Fruit fly (Drosophila melanogaster) whole organism, embryonic: Measurements from ENCODE around the gene Taf10.

Experiments used
- Atf-2 ChIP-seq: fragments of 200-800 bp; sonication (Bioruptor generic); optimal IDR thresholded peaks from 2 replicates; lab custom pipeline; 2016; ENCODE audit warnings: missing biosample characterization, missing genetic modification characterization
- CG10654 ChIP-seq: fragments of 200-800 bp; sonication (Bioruptor generic); optimal IDR thresholded peaks from 2 replicates; lab custom pipeline; 2016; ENCODE audit warnings: missing biosample characterization, missing genetic modification characterization
- CG13296 ChIP-seq: fragments of 200-800 bp; sonication (Bioruptor generic); optimal IDR thresholded peaks from 3 replicates; lab custom pipeline; 2018; ENCODE audit warnings: missing biosample characterization, mild to moderate bottlenecking, missing genetic modification characterization
- CG14014 ChIP-seq: fragments of 200-800 bp; sonication (Bioruptor generic); IDR thresholded peaks from 2 replicates; pipeline ENCODE4 v1.3.6; 2022; ENCODE audit warnings: missing biosample characterization, missing genetic modification characterization
- CG14050 ChIP-seq: fragments of 200-800 bp; sonication (Bioruptor generic); IDR thresholded peaks from 3 replicates; pipeline ENCODE4 v1.3.6; 2022; ENCODE audit warnings: missing biosample characterization, missing genetic modification characterization
- CG1602 ChIP-seq: fragments of 200-800 bp; sonication (Bioruptor generic); optimal IDR thresholded peaks from 3 replicates; lab custom pipeline; 2016; ENCODE audit warnings: missing biosample characterization, missing genetic modification characterization
- CG17361 ChIP-seq: fragments of 200-800 bp; sonication (Bioruptor generic); IDR thresholded peaks from 3 replicates; pipeline ENCODE4 v1.3.6; 2022; ENCODE audit warnings: missing biosample characterization, missing genetic modification characterization
- CG17829 ChIP-seq: fragments of 200-800 bp; optimal IDR thresholded peaks from 2 replicates; lab custom pipeline; 2019; ENCODE audit warnings: missing biosample characterization, mild to moderate bottlenecking, missing genetic modification characterization, moderate library complexity
- CG18011 ChIP-seq: fragments of 200-800 bp; sonication (Bioruptor generic); optimal IDR thresholded peaks from 2 replicates; lab custom pipeline; 2017; ENCODE audit warnings: missing biosample characterization, missing genetic modification characterization, mild to moderate bottlenecking, moderate library complexity, missing genotype
- CG2116 ChIP-seq: fragments of 200-800 bp; sonication (Bioruptor generic); optimal IDR thresholded peaks from 3 replicates; lab custom pipeline; 2018; ENCODE audit warnings: missing biosample characterization, mild to moderate bottlenecking, missing genetic modification characterization
- CG2199 ChIP-seq: fragments of 200-800 bp; sonication (Bioruptor generic); IDR thresholded peaks from 3 replicates; pipeline ENCODE4 v1.3.6; 2022; ENCODE audit warnings: missing biosample characterization, missing genetic modification characterization
- CG2678 ChIP-seq: fragments of 200-800 bp; sonication (Bioruptor generic); optimal IDR thresholded peaks from 3 replicates; lab custom pipeline; 2019; ENCODE audit warnings: missing biosample characterization, mild to moderate bottlenecking, missing genetic modification characterization, moderate library complexity
- CG2889 ChIP-seq: fragments of 200-800 bp; sonication (Bioruptor generic); IDR thresholded peaks from 3 replicates; pipeline ENCODE4 v1.3.6; 2022; ENCODE audit warnings: missing biosample characterization, missing genetic modification characterization
- CG31441 ChIP-seq: fragments of 200-800 bp; sonication (Bioruptor generic); IDR thresholded peaks from 2 replicates; pipeline ENCODE4 v1.3.6; 2022; ENCODE audit warnings: missing biosample characterization, missing genetic modification characterization
- CG32767 ChIP-seq: fragments of 200-800 bp; sonication (Bioruptor generic); IDR thresholded peaks from 2 replicates; pipeline ENCODE4 v1.3.6; 2022; ENCODE audit warnings: missing biosample characterization, missing genetic modification characterization
- CG3281 ChIP-seq: fragments of 200-800 bp; sonication (Bioruptor generic); optimal IDR thresholded peaks from 3 replicates; lab custom pipeline; 2017; ENCODE audit warnings: missing biosample characterization, mild to moderate bottlenecking, missing genetic modification characterization
- CG3847 ChIP-seq: fragments of 200-800 bp; sonication (Bioruptor generic); IDR thresholded peaks from 2 replicates; pipeline ENCODE4 v1.3.6; 2022; ENCODE audit warnings: missing biosample characterization, missing genetic modification characterization
- CG6689 ChIP-seq: fragments of 200-800 bp; sonication (Bioruptor generic); IDR thresholded peaks from 2 replicates; pipeline ENCODE4 v1.3.6; 2022; ENCODE audit warnings: missing biosample characterization, missing genetic modification characterization
- CG7839 ChIP-seq: fragments of 200-800 bp; sonication (Bioruptor generic); optimal IDR thresholded peaks from 3 replicates; lab custom pipeline; 2018; ENCODE audit warnings: missing biosample characterization, mild to moderate bottlenecking, missing genetic modification characterization, moderate library complexity
- CG8089 ChIP-seq: fragments of 200-800 bp; sonication (Bioruptor generic); optimal IDR thresholded peaks from 3 replicates; lab custom pipeline; 2016; ENCODE audit warnings: missing biosample characterization, missing genetic modification characterization
- Dip3 ChIP-seq: fragments of 200-800 bp; sonication (Bioruptor generic); optimal IDR thresholded peaks from 3 replicates; lab custom pipeline; 2016; ENCODE audit warnings: missing biosample characterization, missing genetic modification characterization
- Fer3 ChIP-seq: fragments of 200-800 bp; sonication (Bioruptor generic); optimal IDR thresholded peaks from 2 replicates; lab custom pipeline; 2018; ENCODE audit warnings: missing biosample characterization, mild to moderate bottlenecking, missing genetic modification characterization, moderate library complexity
- Hand ChIP-seq: fragments of 200-800 bp; sonication (Bioruptor generic); optimal IDR thresholded peaks from 2 replicates; lab custom pipeline; 2017; ENCODE audit warnings: mild to moderate bottlenecking, missing biosample characterization, missing genetic modification reagents, missing genetic modification characterization
- NFAT ChIP-seq: fragments of 200-800 bp; sonication (Bioruptor generic); IDR thresholded peaks from 2 replicates; pipeline ENCODE4 v1.3.6; 2022; ENCODE audit warnings: missing biosample characterization, missing genetic modification characterization
- Ravus ChIP-seq: fragments of 200-800 bp; sonication (Bioruptor generic); IDR thresholded peaks from 2 replicates; pipeline ENCODE4 v1.3.6; 2022; ENCODE audit warnings: missing biosample characterization, missing genetic modification characterization
- Sin3A ChIP-seq: fragments of >200 bp; optimal IDR thresholded peaks from 2 replicates; lab custom pipeline; 2018
- Xrp1 ChIP-seq: fragments of 200-800 bp; sonication (Bioruptor generic); IDR thresholded peaks from 2 replicates; pipeline ENCODE4 v1.3.6; 2022; ENCODE audit warnings: missing biosample characterization, missing genetic modification characterization
- ato ChIP-seq: fragments of 200-800 bp; sonication (Bioruptor generic); IDR thresholded peaks from 2 replicates; pipeline ENCODE4 v1.3.6; 2022; ENCODE audit warnings: missing biosample characterization, missing genetic modification characterization; ENCODE audit not compliant: partially characterized antibody
- br ChIP-seq: fragments of >200 bp; optimal IDR thresholded peaks from 2 replicates; lab custom pipeline; 2017
- da ChIP-seq: fragments of 200-800 bp; sonication (Bioruptor generic); optimal IDR thresholded peaks from 2 replicates; lab custom pipeline; 2016; ENCODE audit warnings: missing biosample characterization, missing genetic modification characterization
- dmrt99B ChIP-seq: fragments of 200-800 bp; sonication (Bioruptor generic); optimal IDR thresholded peaks from 2 replicates; lab custom pipeline; 2018; ENCODE audit warnings: missing biosample characterization, mild to moderate bottlenecking, missing genetic modification characterization, moderate library complexity
- dysf ChIP-seq: fragments of 200-800 bp; sonication (Bioruptor generic); IDR thresholded peaks from 3 replicates; pipeline ENCODE4 v1.3.6; 2022; ENCODE audit warnings: missing biosample characterization, missing genetic modification characterization
- en ChIP-seq: fragments of 200-800 bp; sonication (Bioruptor generic); optimal IDR thresholded peaks from 2 replicates; lab custom pipeline; 2016; ENCODE audit warnings: missing biosample characterization, missing genetic modification characterization
- eyg ChIP-seq: fragments of 200-800 bp; sonication (Bioruptor generic); optimal IDR thresholded peaks from 3 replicates; lab custom pipeline; 2016; ENCODE audit warnings: missing biosample characterization, missing genetic modification characterization
- fd102C ChIP-seq: fragments of 200-800 bp; sonication (Bioruptor generic); optimal IDR thresholded peaks from 2 replicates; lab custom pipeline; 2018; ENCODE audit warnings: missing biosample characterization, mild to moderate bottlenecking, missing genetic modification characterization, moderate library complexity
- gem ChIP-seq: fragments of 200-800 bp; sonication (Bioruptor generic); optimal IDR thresholded peaks from 2 replicates; lab custom pipeline; 2019; ENCODE audit warnings: missing biosample characterization, mild to moderate bottlenecking, missing genetic modification characterization, moderate library complexity
- grn ChIP-seq: fragments of 200-800 bp; sonication (Bioruptor generic); optimal IDR thresholded peaks from 3 replicates; lab custom pipeline; 2017; ENCODE audit warnings: missing biosample characterization, missing genetic modification characterization
- nerfin-2 ChIP-seq: fragments of 200-800 bp; sonication (Bioruptor generic); IDR thresholded peaks from 2 replicates; pipeline ENCODE4 v1.3.6; 2022; ENCODE audit warnings: missing biosample characterization, missing genetic modification characterization; ENCODE audit not compliant: partially characterized antibody
- pan ChIP-seq, 4 experiments: fragments of >200 bp in 3 of 4; fragments of 200-800 bp in 1 of 4; sonication (Bioruptor generic) in 1 of 4; optimal IDR thresholded peaks in 3 of 4; IDR thresholded peaks in 1 of 4; 2 replicates each; pipeline versions ENCODE4 v1.3.6 to Lab custom; 2017 to 2022; ENCODE audit warnings: missing biosample characterization in 2 of 4, missing genetic modification characterization in 2 of 4, mixed read lengths in 1 of 4
- peb ChIP-seq: fragments of 200-800 bp; sonication (Bioruptor generic); IDR thresholded peaks from 2 replicates; pipeline ENCODE4 v1.3.6; 2022; ENCODE audit warnings: missing biosample characterization, missing genetic modification characterization
- psq ChIP-seq: fragments of 200-800 bp; sonication (Bioruptor generic); optimal IDR thresholded peaks from 2 replicates; lab custom pipeline; 2017; ENCODE audit warnings: missing biosample characterization, missing genetic modification characterization
- salm ChIP-seq: fragments of 200-800 bp; sonication (Bioruptor generic); optimal IDR thresholded peaks from 2 replicates; lab custom pipeline; 2018; ENCODE audit warnings: missing biosample characterization, mild to moderate bottlenecking, missing genetic modification characterization
- schlank ChIP-seq: fragments of 200-800 bp; sonication (Bioruptor generic); optimal IDR thresholded peaks from 2 replicates; lab custom pipeline; 2018; ENCODE audit warnings: missing biosample characterization, mild to moderate bottlenecking, missing genetic modification characterization
- scrt ChIP-seq: fragments of 200-800 bp; sonication (Bioruptor generic); optimal IDR thresholded peaks from 2 replicates; lab custom pipeline; 2018; ENCODE audit warnings: missing biosample characterization, mild to moderate bottlenecking, missing genetic modification characterization, moderate library complexity
- slbo ChIP-seq: fragments of 200-800 bp; sonication (Bioruptor generic); IDR thresholded peaks from 2 replicates; pipeline ENCODE4 v1.3.6; 2022; ENCODE audit warnings: missing biosample characterization, missing genetic modification characterization
- slp2 ChIP-seq: fragments of 200-800 bp; sonication (Bioruptor generic); optimal IDR thresholded peaks from 2 replicates; lab custom pipeline; 2016; ENCODE audit warnings: missing biosample characterization, missing genetic modification characterization
- so ChIP-seq: fragments of 200-800 bp; sonication (Bioruptor generic); IDR thresholded peaks from 3 replicates; pipeline ENCODE4 v1.3.6; 2022; ENCODE audit warnings: missing biosample characterization, missing genetic modification characterization
- sqz ChIP-seq: fragments of 200-800 bp; sonication (Bioruptor generic); optimal IDR thresholded peaks from 3 replicates; lab custom pipeline; 2018; ENCODE audit warnings: missing biosample characterization, mild to moderate bottlenecking, missing genetic modification characterization
- ssp ChIP-seq: fragments of 200-800 bp; sonication (Bioruptor generic); IDR thresholded peaks from 2 replicates; pipeline ENCODE4 v1.3.6; 2022; ENCODE audit warnings: missing biosample characterization, missing genetic modification characterization
- toy ChIP-seq: fragments of 200-800 bp; sonication (Bioruptor generic); IDR thresholded peaks from 2 replicates; pipeline ENCODE4 v1.3.6; 2022; ENCODE audit warnings: missing biosample characterization, missing genetic modification characterization

Gene Taf10

DNA sequence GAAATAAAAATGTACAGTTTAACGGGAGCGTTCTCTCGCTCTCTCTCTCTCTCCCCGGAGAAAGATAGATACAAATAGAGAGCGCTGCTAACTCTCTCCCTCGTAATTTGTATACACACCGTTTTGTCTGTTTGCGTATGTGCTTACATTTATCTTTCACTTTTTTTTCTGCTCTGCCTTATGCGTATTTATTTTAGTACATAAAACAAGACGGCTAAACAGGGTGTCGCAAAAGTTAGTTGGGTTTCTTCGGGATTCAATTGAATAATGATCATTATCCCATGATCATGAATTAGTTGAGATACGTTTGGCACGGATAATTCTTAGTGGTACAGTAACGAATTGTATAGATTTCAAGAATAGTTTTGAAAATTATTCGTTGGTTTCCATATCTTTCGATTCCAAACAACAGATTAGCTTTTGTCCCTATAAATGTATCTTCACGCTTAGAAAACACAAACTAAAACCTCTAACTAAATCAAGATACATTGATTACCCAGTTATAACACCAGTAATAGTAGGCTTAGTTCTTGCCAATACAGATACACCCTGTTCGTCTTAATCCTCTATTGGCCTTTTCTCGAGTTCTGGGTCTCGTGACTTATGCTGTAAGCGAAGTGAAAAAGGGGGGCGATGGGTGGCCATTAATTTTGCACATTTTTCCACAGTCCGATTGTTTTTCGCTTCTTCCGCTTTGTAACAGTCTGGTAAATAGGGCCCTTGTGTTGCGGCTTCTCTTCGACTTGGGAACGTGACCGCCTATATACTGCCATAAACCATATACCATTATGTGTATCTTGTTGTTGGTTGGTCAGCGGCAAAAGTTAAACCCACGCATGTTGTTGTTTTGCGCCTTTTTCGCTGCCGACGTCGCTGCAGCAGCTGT, 13.0 kb upstream of the Taf10 start (continued):
- TF ChIP-seq pan (optimal IDR thresholded peaks at IDR 0.05; lab: Kevin White, UChicago) = no peak
- no peak for TF ChIP-seq pan (GFP tag; optimal IDR thresholded peaks at IDR 0.05 in 1 of 2, IDR thresholded peaks at IDR 0.05 in 1 of 2)
- TF ChIP-seq Fer3 (tag; lab: Kevin White, UChicago) = peak; percentile 84
- peak; percentile 60 for TF ChIP-seq salm
- no peak for TF ChIP-seq nerfin-2 (GFP tag; lab: Robert Waterston, UW)
- peak; percentile 86 for TF ChIP-seq dmrt99B (tag; lab: Kevin White, UChicago)
- TF ChIP-seq Ravus (GFP tag; lab: Robert Waterston, UW) = no peak
- peak; percentile 76 for TF ChIP-seq scrt (GFP tag; lab: Kevin White, UChicago)
- no peak for TF ChIP-seq Sin3A (lab: Kevin White, UChicago)
- TF ChIP-seq CG3281 (GFP tag; lab: Kevin White, UChicago) = peak; percentile 92
- peak; percentile 46 for TF ChIP-seq CG18011 (GFP tag; lab: Kevin White, UChicago)
- peak; percentile 57 for TF ChIP-seq CG10654 (GFP tag; lab: Kevin White, UChicago)
- peak; percentile 78 for TF ChIP-seq CG17829 (tag; lab: Kevin White, UChicago)
- peak; percentile 59 for TF ChIP-seq CG8089 (GFP tag; lab: Kevin White, UChicago)
- TF ChIP-seq CG2199 (GFP tag; lab: Robert Waterston, UW) = no peak
- TF ChIP-seq CG6689 (GFP tag; lab: Robert Waterston, UW) = no peak
- TF ChIP-seq CG14014 (GFP tag; lab: Robert Waterston, UW) = no peak
- TF ChIP-seq dysf (GFP tag; lab: Robert Waterston, UW) = no peak
- TF ChIP-seq CG17361 (GFP tag; lab: Robert Waterston, UW) = no peak
- TF ChIP-seq CG7839 = peak; percentile 83
- peak; percentile 91 for TF ChIP-seq sqz (GFP tag; lab: Kevin White, UChicago)
- peak; percentile 66 for TF ChIP-seq Atf-2
- no peak for TF ChIP-seq CG3847 (GFP tag; lab: Robert Waterston, UW)
- peak; percentile 51 for TF ChIP-seq psq (GFP tag; lab: Kevin White, UChicago)
- peak; percentile 86 for TF ChIP-seq CG13296 (GFP tag; lab: Kevin White, UChicago)
- TF ChIP-seq ato (GFP tag; lab: Robert Waterston, UW) = no peak
- peak; percentile 25 for TF ChIP-seq CG2116 (GFP tag; lab: Kevin White, UChicago)
- TF ChIP-seq slbo (GFP tag; lab: Robert Waterston, UW) = no peak
- TF ChIP-seq CG31441 (GFP tag; lab: Robert Waterston, UW) = no peak
- TF ChIP-seq eyg (GFP tag; lab: Kevin White, UChicago) = peak; percentile 31
- peak; percentile 72 for TF ChIP-seq da (GFP tag; lab: Kevin White, UChicago)
- TF ChIP-seq CG32767 (GFP tag; lab: Robert Waterston, UW) = no peak
- no peak for TF ChIP-seq CG2889 (GFP tag; lab: Robert Waterston, UW)
- peak; percentile 77 for TF ChIP-seq Dip3 (GFP tag; lab: Kevin White, UChicago)
- peak; percentile 80 for TF ChIP-seq en (GFP tag; lab: Kevin White, UChicago)
- TF ChIP-seq ssp (GFP tag; lab: Robert Waterston, UW) = no peak
- TF ChIP-seq CG1602 = peak; percentile 10
- no peak for TF ChIP-seq Xrp1 (GFP tag; lab: Robert Waterston, UW)
- TF ChIP-seq Hand (GFP tag; lab: Kevin White, UChicago) = peak; percentile 82
- TF ChIP-seq grn (GFP tag; lab: Kevin White, UChicago) = peak; percentile 50
- TF ChIP-seq NFAT = no peak
- peak; percentile 70 for TF ChIP-seq slp2 (GFP tag; lab: Kevin White, UChicago)
- TF ChIP-seq peb (GFP tag; lab: Robert Waterston, UW) = no peak
- no peak for TF ChIP-seq so (GFP tag; lab: Robert Waterston, UW)
- peak; percentile 88 for TF ChIP-seq gem (tag; lab: Kevin White, UChicago)
- no peak for TF ChIP-seq CG14050 (GFP tag; lab: Robert Waterston, UW)
- peak; percentile 94 for TF ChIP-seq CG2678 (tag; lab: Kevin White, UChicago)
- peak; percentile 71 for TF ChIP-seq schlank (tag; lab: Kevin White, UChicago)
- no peak for TF ChIP-seq fd102C (GFP tag; lab: Kevin White, UChicago)
- TF ChIP-seq toy (GFP tag; lab: Robert Waterston, UW) = no peak
- TF ChIP-seq br (lab: Kevin White, UChicago) = no peak
